Fruit fly (Drosophila melanogaster): ENCODE measurements around the gene plh.

plh gene

DNA sequence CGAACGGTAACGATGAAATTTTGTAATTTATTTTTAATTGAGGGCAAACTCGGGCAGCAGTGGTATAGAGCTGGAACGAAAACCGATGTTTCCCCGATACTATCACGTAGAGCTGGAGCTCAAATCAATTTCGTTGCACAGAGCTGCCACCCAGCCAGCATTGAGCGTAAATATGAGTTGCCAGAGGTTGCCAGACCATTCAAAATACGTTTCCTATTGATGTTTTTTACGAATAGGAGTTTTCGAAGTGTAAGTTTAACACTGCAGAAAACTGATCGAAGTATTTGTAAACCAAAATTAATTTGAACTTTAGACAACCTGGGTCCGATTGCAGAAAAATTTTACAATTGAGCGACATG lies 58.3 kb downstream of the plh start, which contains the start of gene Ubc6 (continued):
- TF ChIP-seq maf-S (GFP tag; optimal IDR thresholded peaks at IDR 0.05) (peak; percentile 59), Lhr (GFP tag; optimal IDR thresholded peaks at IDR 0.05) (peak; percentile 99), chn (GFP tag; optimal IDR thresholded peaks at IDR 0.05) (peak; percentile 85), CG9727 (GFP tag; optimal IDR thresholded peaks at IDR 0.05) (peak; percentile 55), Doc3 (GFP tag; IDR thresholded peaks at IDR 0.05; ENCODE audit: partially characterized antibody) (no peak), CG11560 (tag; IDR thresholded peaks at IDR 0.05) (no peak), gfzf (GFP tag; optimal IDR thresholded peaks at IDR 0.05) (peak; percentile 74), CG10274 (GFP tag; optimal IDR thresholded peaks at IDR 0.05) (no peak), CG1603 (tag; optimal IDR thresholded peaks at IDR 0.05) (peak; percentile 94), CG16779 (GFP tag; IDR thresholded peaks at IDR 0.05) (no peak), Ravus (GFP tag; IDR thresholded peaks at IDR 0.05) (no peak), CG18011 (GFP tag; optimal IDR thresholded peaks at IDR 0.05) (peak; percentile 12), Deaf1 (tag; optimal IDR thresholded peaks at IDR 0.05) (peak; percentile 31), Dek (tag; optimal IDR thresholded peaks at IDR 0.05) (peak; percentile 76), CG8359 (GFP tag; optimal IDR thresholded peaks at IDR 0.05; ENCODE audit: borderline replicate concordance) (no peak), CG30020 (tag; optimal IDR thresholded peaks at IDR 0.05) (peak; percentile 73), Dad (GFP tag; optimal IDR thresholded peaks at IDR 0.05) (peak; percentile 74), Oaz (GFP tag; IDR thresholded peaks at IDR 0.05) (no peak), so (GFP tag; IDR thresholded peaks at IDR 0.05) (no peak), otp (GFP tag; IDR thresholded peaks at IDR 0.05) (no peak), CG31365 (tag; optimal IDR thresholded peaks at IDR 0.05) (peak; percentile 13), eve (GFP tag; optimal IDR thresholded peaks at IDR 0.05) (no peak), lbe (GFP tag; optimal IDR thresholded peaks at IDR 0.05) (peak; percentile 2), oc (tag; optimal IDR thresholded peaks at IDR 0.05) (peak; percentile 9), caup (GFP tag; optimal IDR thresholded peaks at IDR 0.05; ENCODE audit: severe bottlenecking) (peak; percentile 72), CG12219 (GFP tag; optimal IDR thresholded peaks at IDR 0.05) (no peak), CG6175 (GFP tag; IDR thresholded peaks at IDR 0.05) (no peak), CG4854 (GFP tag; optimal IDR thresholded peaks at IDR 0.05) (peak; percentile 46), bowl (GFP tag; IDR thresholded peaks at IDR 0.05) (no peak), Bdp1 (GFP tag; optimal IDR thresholded peaks at IDR 0.05) (peak; percentile 65), gem (tag; optimal IDR thresholded peaks at IDR 0.05) (peak; percentile 64), wek (GFP tag; optimal IDR thresholded peaks at IDR 0.05) (no peak), CG10654 (GFP tag; optimal IDR thresholded peaks at IDR 0.05) (peak; percentile 59), BEAF-32 (GFP tag; optimal IDR thresholded peaks at IDR 0.05) (peak; percentile 100), CG11398 (GFP tag; optimal IDR thresholded peaks at IDR 0.05) (peak; percentile 44), Atf-2 (GFP tag; optimal IDR thresholded peaks at IDR 0.05) (peak; percentile 64), ewg (GFP tag; optimal IDR thresholded peaks at IDR 0.05) (peak; percentile 67), HLH54F (GFP tag; optimal IDR thresholded peaks at IDR 0.05) (peak; percentile 80), bcd (GFP tag; optimal IDR thresholded peaks at IDR 0.05) (peak; percentile 51), Gsc (GFP tag; IDR thresholded peaks at IDR 0.05) (no peak), CG9876 (GFP tag; optimal IDR thresholded peaks at IDR 0.05) (peak; percentile 76), CG2199 (GFP tag; IDR thresholded peaks at IDR 0.05) (no peak), CG8388 (GFP tag; optimal IDR thresholded peaks at IDR 0.05) (peak; percentile 18), CG1792 (GFP tag; optimal IDR thresholded peaks at IDR 0.05) (peak; percentile 38), sob (GFP tag; IDR thresholded peaks at IDR 0.05) (no peak), dm (GFP tag; optimal IDR thresholded peaks at IDR 0.05) (peak; percentile 75), HmgD (GFP tag; optimal IDR thresholded peaks at IDR 0.05) (peak; percentile 96), CG18262 (tag; optimal IDR thresholded peaks at IDR 0.05) (peak; percentile 41), CG16813 (GFP tag; IDR thresholded peaks at IDR 0.05; ENCODE audit: partially characterized antibody) (no peak), CG17829 (tag; optimal IDR thresholded peaks at IDR 0.05) (peak; percentile 78), CG7963 (GFP tag; IDR thresholded peaks at IDR 0.05; ENCODE audit: partially characterized antibody) (no peak)
